Fruit fly (Drosophila melanogaster): ENCODE measurements around the gene Kap-alpha1.
A peak's percentile ranks its signal among the peaks of the same experiment; 100 is the strongest.

Gene Kap-alpha1

dm6 chr3L:19790929-19791687 is 15.9 kb upstream of the Kap-alpha1 start (continued):
- TF ChIP-seq CG2199 (GFP tag; IDR thresholded peaks at IDR 0.05) (peak; percentile 56), CG6689 (GFP tag; IDR thresholded peaks at IDR 0.05) (peak; percentile 60), en (GFP tag; optimal IDR thresholded peaks at IDR 0.05) (peak; percentile 19), CG13296 (GFP tag; optimal IDR thresholded peaks at IDR 0.05) (peak; percentile 45), Nf-YB (GFP tag; optimal IDR thresholded peaks at IDR 0.05) (peak; percentile 44), tin (GFP tag; optimal IDR thresholded peaks at IDR 0.05) (peak; percentile 69), eve (GFP tag; optimal IDR thresholded peaks at IDR 0.05) (peak in 1 of 2 experiments; percentile 88), NC2β (GFP tag; optimal IDR thresholded peaks at IDR 0.05) (peak; percentile 15), CkIIα-i1 (GFP tag; IDR thresholded peaks at IDR 0.05) (no peak), CG15514 (GFP tag; optimal IDR thresholded peaks at IDR 0.05) (peak; percentile 46), Poxn (GFP tag; IDR thresholded peaks at IDR 0.05) (no peak), CG2889 (GFP tag; IDR thresholded peaks at IDR 0.05) (no peak), pum (GFP tag; optimal IDR thresholded peaks at IDR 0.05) (peak; percentile 46), jing (GFP tag; optimal IDR thresholded peaks at IDR 0.05) (peak; percentile 60), bsh (GFP tag; optimal IDR thresholded peaks at IDR 0.05) (peak; percentile 38 to 48), slbo (GFP tag; IDR thresholded peaks at IDR 0.05) (peak; percentile 66), CG1233 (GFP tag; optimal IDR thresholded peaks at IDR 0.05) (peak; percentile 22), tgo (GFP tag; IDR thresholded peaks at IDR 0.05) (peak; percentile 26; the same call in 1 of the 3 replicates), ftz-f1 (GFP tag; optimal IDR thresholded peaks at IDR 0.05) (no peak), Nf-YC (tag; optimal IDR thresholded peaks at IDR 0.05) (peak; percentile 63), CG17829 (tag; optimal IDR thresholded peaks at IDR 0.05) (peak; percentile 47), Bgb (GFP tag; IDR thresholded peaks at IDR 0.05; ENCODE audit: partially characterized antibody) (no peak; the same call in 1 of the 2 replicates), al (GFP tag; IDR thresholded peaks at IDR 0.05) (peak; percentile 10; the same call in 1 of the 2 replicates), CG6254 (GFP tag; optimal IDR thresholded peaks at IDR 0.05) (peak; percentile 33), Adf1 (GFP tag; IDR thresholded peaks at IDR 0.05) (no peak), CG12744 (GFP tag; optimal IDR thresholded peaks at IDR 0.05) (peak; percentile 40), wdn (GFP tag; IDR thresholded peaks at IDR 0.05) (0 out of 2 replicates have a peak, but pooled peaks have one; percentile 33), so (GFP tag; IDR thresholded peaks at IDR 0.05) (0 out of 3 replicates have a peak, but pooled peaks have one; percentile 29), Nf-YA (GFP tag; IDR thresholded peaks at IDR 0.05) (no peak), slou (GFP tag; optimal IDR thresholded peaks at IDR 0.05) (peak; percentile 42), Doc3 (GFP tag; IDR thresholded peaks at IDR 0.05; ENCODE audit: partially characterized antibody) (no peak), CG7357 (GFP tag; IDR thresholded peaks at IDR 0.05) (peak; percentile 51; the same call in 2 of the 3 replicates), Tbp (GFP tag; optimal IDR thresholded peaks at IDR 0.05) (peak; percentile 78), CG1602 (GFP tag; optimal IDR thresholded peaks at IDR 0.05) (peak; percentile 46), Dfd (GFP tag; optimal IDR thresholded peaks at IDR 0.05) (peak in 1 of 2 experiments; percentile 61), CG10366 (GFP tag; IDR thresholded peaks at IDR 0.05) (peak; percentile 19; the same call in 1 of the 2 replicates), lab (GFP tag; optimal IDR thresholded peaks at IDR 0.05) (peak; percentile 58), B-H1 (GFP tag; IDR thresholded peaks at IDR 0.05) (no peak), CG11398 (GFP tag; optimal IDR thresholded peaks at IDR 0.05) (no peak), BtbVII (GFP tag; optimal IDR thresholded peaks at IDR 0.05) (no peak), otp (GFP tag; IDR thresholded peaks at IDR 0.05) (0 out of 3 replicates have a peak, but pooled peaks have one; percentile 37), fd3F (GFP tag; optimal IDR thresholded peaks at IDR 0.05) (peak; percentile 49), amos (GFP tag; IDR thresholded peaks at IDR 0.05; ENCODE audit: partially characterized antibody) (no peak; the same call in 1 of the 2 replicates), bbx (GFP tag; IDR thresholded peaks at IDR 0.05; ENCODE audit: partially characterized antibody) (no peak), lilli (GFP tag; optimal IDR thresholded peaks at IDR 0.05) (peak; percentile 77), lmd (GFP tag; IDR thresholded peaks at IDR 0.05) (peak; percentile 69), fd64A (GFP tag; optimal IDR thresholded peaks at IDR 0.05) (peak; percentile 55), CG1792 (GFP tag; optimal IDR thresholded peaks at IDR 0.05) (peak; percentile 53), CG7839 (tag; optimal IDR thresholded peaks at IDR 0.05) (peak; percentile 79)

All from whole organism, embryonic.